Fruit fly (Drosophila melanogaster) whole organism, prepupa: Measurements from ENCODE around the gene CG33688.

ENCODE experiments used
- Blimp-1 ChIP-seq: fragments of 200-800 bp; sonication (Bioruptor generic); optimal IDR thresholded peaks from 3 replicates; lab custom pipeline; 2017; ENCODE audit warnings: missing biosample characterization, missing genetic modification characterization, mild to moderate bottlenecking, moderate library complexity, missing genetic modification reagents
- CG10631 ChIP-seq: fragments of 200-800 bp; sonication (Bioruptor generic); optimal IDR thresholded peaks from 2 replicates; lab custom pipeline; 2016; ENCODE audit warnings: missing biosample characterization, missing genetic modification characterization
- CG10669 ChIP-seq: fragments of 200-800 bp; sonication (Bioruptor generic); optimal IDR thresholded peaks from 3 replicates; lab custom pipeline; 2018; ENCODE audit warnings: missing biosample characterization, mild to moderate bottlenecking, missing genetic modification characterization, moderate library complexity
- CG11294 ChIP-seq: fragments of 200-800 bp; sonication (Bioruptor generic); IDR thresholded peaks from 2 replicates; pipeline ENCODE4 v1.3.6; 2022; ENCODE audit warnings: missing biosample characterization, missing genetic modification characterization
- CG11762 ChIP-seq: fragments of 200-800 bp; sonication (Bioruptor generic); optimal IDR thresholded peaks from 3 replicates; lab custom pipeline; 2016; ENCODE audit warnings: missing biosample characterization, missing genetic modification characterization; ENCODE audit not compliant: insufficient read depth
- CG11902 ChIP-seq: fragments of 200-800 bp; sonication (Bioruptor generic); optimal IDR thresholded peaks from 3 replicates; lab custom pipeline; 2016; ENCODE audit warnings: missing biosample characterization, missing genetic modification characterization
- CG15336 ChIP-seq: fragments of 200-800 bp; sonication (Bioruptor generic); IDR thresholded peaks from 2 replicates; pipeline ENCODE4 v1.3.6; 2022; ENCODE audit warnings: missing biosample characterization, missing genetic modification characterization
- CG1621 ChIP-seq: fragments of 200-800 bp; sonication (Bioruptor generic); optimal IDR thresholded peaks from 3 replicates; lab custom pipeline; 2018; ENCODE audit warnings: missing biosample characterization, mild to moderate bottlenecking, missing genetic modification characterization
- CG16779 ChIP-seq: fragments of 200-800 bp; sonication (Bioruptor generic); optimal IDR thresholded peaks from 3 replicates; lab custom pipeline; 2017; ENCODE audit warnings: missing biosample characterization, mild to moderate bottlenecking, missing genetic modification characterization
- CG3032 ChIP-seq: fragments of 200-800 bp; optimal IDR thresholded peaks from 2 replicates; lab custom pipeline; 2019; ENCODE audit warnings: missing biosample characterization, mild to moderate bottlenecking, missing genetic modification characterization, moderate library complexity
- CG31627 ChIP-seq: fragments of 200-800 bp; sonication (Bioruptor generic); optimal IDR thresholded peaks from 3 replicates; lab custom pipeline; 2016; ENCODE audit warnings: missing biosample characterization, missing genetic modification characterization
- CG32006 ChIP-seq: fragments of 200-800 bp; sonication (Bioruptor generic); optimal IDR thresholded peaks from 3 replicates; lab custom pipeline; 2017; ENCODE audit warnings: missing biosample characterization, mild to moderate bottlenecking, missing genetic modification characterization
- CG34406 ChIP-seq: fragments of 200-800 bp; sonication (Bioruptor generic); optimal IDR thresholded peaks from 3 replicates; lab custom pipeline; 2016; ENCODE audit warnings: missing biosample characterization, missing genetic modification characterization
- CG3919 ChIP-seq: fragments of 200-800 bp; sonication (Bioruptor generic); optimal IDR thresholded peaks from 3 replicates; lab custom pipeline; 2016; ENCODE audit warnings: missing biosample characterization, missing genetic modification characterization
- CG4318 ChIP-seq: fragments of 200-800 bp; sonication (Bioruptor generic); optimal IDR thresholded peaks from 3 replicates; lab custom pipeline; 2017; ENCODE audit warnings: missing biosample characterization, mild to moderate bottlenecking, missing genetic modification characterization
- CG6163 ChIP-seq: fragments of 200-800 bp; sonication (Bioruptor generic); IDR thresholded peaks from 3 replicates; pipeline ENCODE4 v1.3.6; 2022; ENCODE audit warnings: missing biosample characterization, missing genetic modification characterization
- CG6792 ChIP-seq: fragments of 200-800 bp; sonication (Bioruptor generic); optimal IDR thresholded peaks from 3 replicates; lab custom pipeline; 2016; ENCODE audit warnings: missing biosample characterization, missing genetic modification characterization
- CG6808 ChIP-seq: fragments of 200-800 bp; sonication (Bioruptor generic); optimal IDR thresholded peaks from 3 replicates; lab custom pipeline; 2017; ENCODE audit warnings: missing biosample characterization, missing genetic modification characterization, mild to moderate bottlenecking, moderate library complexity, missing genetic modification reagents
- CG6854 ChIP-seq: fragments of 200-800 bp; sonication (Bioruptor generic); optimal IDR thresholded peaks from 2 replicates; lab custom pipeline; 2017; ENCODE audit warnings: missing biosample characterization, mild to moderate bottlenecking, missing genetic modification characterization
- CG8119 ChIP-seq: fragments of 200-800 bp; sonication (Bioruptor generic); IDR thresholded peaks from 3 replicates; pipeline ENCODE4 v1.3.6; 2022; ENCODE audit warnings: missing biosample characterization, missing genetic modification characterization
- CG8319 ChIP-seq: fragments of 200-800 bp; sonication (Bioruptor generic); optimal IDR thresholded peaks from 3 replicates; lab custom pipeline; 2016; ENCODE audit warnings: missing biosample characterization, missing genetic modification characterization
- CG9139 ChIP-seq: fragments of 200-800 bp; sonication (Bioruptor generic); optimal IDR thresholded peaks from 3 replicates; lab custom pipeline; 2017; ENCODE audit warnings: missing biosample characterization, mild to moderate bottlenecking, missing genetic modification characterization
- Eip93F ChIP-seq: fragments of 200-800 bp; sonication (Bioruptor generic); optimal IDR thresholded peaks from 2 replicates; lab custom pipeline; 2016; ENCODE audit warnings: missing biosample characterization, mild to moderate bottlenecking, missing genetic modification characterization
- Ets21C ChIP-seq: fragments of 200-800 bp; sonication (Bioruptor generic); optimal IDR thresholded peaks from 3 replicates; lab custom pipeline; 2016; ENCODE audit warnings: missing biosample characterization, missing genetic modification characterization
- Ets96B ChIP-seq: fragments of 200-800 bp; optimal IDR thresholded peaks from 2 replicates; lab custom pipeline; 2019; ENCODE audit warnings: missing biosample characterization, mild to moderate bottlenecking, missing genetic modification characterization, moderate library complexity
- Hr39 ChIP-seq: fragments of 200-800 bp; sonication (Bioruptor generic); optimal IDR thresholded peaks from 2 replicates; lab custom pipeline; 2016; ENCODE audit warnings: missing biosample characterization, missing genetic modification characterization
- Hr4 ChIP-seq: fragments of 200-800 bp; sonication (Bioruptor generic); optimal IDR thresholded peaks from 3 replicates; lab custom pipeline; 2016; ENCODE audit warnings: missing biosample characterization, missing genetic modification characterization
- Lpt ChIP-seq: fragments of 200-800 bp; sonication (Bioruptor generic); optimal IDR thresholded peaks from 3 replicates; lab custom pipeline; 2016; ENCODE audit warnings: missing biosample characterization, missing genetic modification characterization
- Met ChIP-seq: fragments of 200-800 bp; sonication (Bioruptor generic); optimal IDR thresholded peaks from 3 replicates; lab custom pipeline; 2016; ENCODE audit warnings: missing biosample characterization, missing genetic modification characterization
- OdsH ChIP-seq: fragments of 200-800 bp; sonication (Bioruptor generic); optimal IDR thresholded peaks from 3 replicates; lab custom pipeline; 2016; ENCODE audit warnings: missing biosample characterization, missing genetic modification characterization
- Sox14 ChIP-seq: fragments of 200-800 bp; sonication (Bioruptor generic); optimal IDR thresholded peaks from 3 replicates; lab custom pipeline; 2016; ENCODE audit warnings: missing biosample characterization, missing genetic modification characterization
- Sox15 ChIP-seq: fragments of 200-800 bp; sonication (Bioruptor generic); optimal IDR thresholded peaks from 3 replicates; lab custom pipeline; 2016; ENCODE audit warnings: missing biosample characterization, missing genetic modification characterization
- achi ChIP-seq: fragments of 200-800 bp; sonication (Bioruptor generic); optimal IDR thresholded peaks from 3 replicates; lab custom pipeline; 2016; ENCODE audit warnings: missing biosample characterization, missing genetic modification characterization
- acj6 ChIP-seq: fragments of 200-800 bp; sonication (Bioruptor generic); optimal IDR thresholded peaks from 3 replicates; lab custom pipeline; 2016; ENCODE audit warnings: missing biosample characterization, missing genetic modification characterization
- cyc ChIP-seq: fragments of 200-800 bp; sonication (Bioruptor generic); optimal IDR thresholded peaks from 3 replicates; lab custom pipeline; 2016; ENCODE audit warnings: missing biosample characterization, missing genetic modification characterization
- dac ChIP-seq: fragments of 200-800 bp; sonication (Bioruptor generic); optimal IDR thresholded peaks from 2 replicates; lab custom pipeline; 2017; ENCODE audit warnings: missing biosample characterization, mild to moderate bottlenecking, missing genetic modification characterization
- dsx ChIP-seq: fragments of 200-800 bp; optimal IDR thresholded peaks from 3 replicates; lab custom pipeline; 2019; ENCODE audit warnings: missing biosample characterization, mild to moderate bottlenecking, missing genetic modification characterization, moderate library complexity; ENCODE audit not compliant: poor library complexity, severe bottlenecking
- eg ChIP-seq: fragments of 200-800 bp; sonication (Bioruptor generic); IDR thresholded peaks from 3 replicates; pipeline ENCODE4 v1.3.6; 2022; ENCODE audit warnings: missing biosample characterization, missing genetic modification characterization
- esn ChIP-seq: fragments of 200-800 bp; sonication (Bioruptor generic); optimal IDR thresholded peaks from 2 replicates; lab custom pipeline; 2016; ENCODE audit warnings: missing biosample characterization, mild to moderate bottlenecking, missing genetic modification characterization, moderate library complexity
- fd59A ChIP-seq: fragments of 200-800 bp; sonication (Bioruptor generic); optimal IDR thresholded peaks from 2 replicates; lab custom pipeline; 2017; ENCODE audit warnings: missing biosample characterization, mild to moderate bottlenecking, missing genetic modification characterization, missing genetic modification reagents
- fd85E ChIP-seq: fragments of 200-800 bp; sonication (Bioruptor generic); optimal IDR thresholded peaks from 3 replicates; lab custom pipeline; 2016; ENCODE audit warnings: missing biosample characterization, missing genetic modification characterization
- fkh ChIP-seq: fragments of 200-800 bp; sonication (Bioruptor generic); optimal IDR thresholded peaks from 3 replicates; lab custom pipeline; 2017; ENCODE audit warnings: missing biosample characterization, mild to moderate bottlenecking, missing genetic modification characterization, moderate library complexity
- lz ChIP-seq: fragments of 200-800 bp; sonication (Bioruptor generic); optimal IDR thresholded peaks from 3 replicates; lab custom pipeline; 2016; ENCODE audit warnings: missing biosample characterization, missing genetic modification characterization
- net ChIP-seq: fragments of 200-800 bp; sonication (Bioruptor generic); optimal IDR thresholded peaks from 3 replicates; lab custom pipeline; 2016; ENCODE audit warnings: missing biosample characterization, missing genetic modification characterization
- pdm3 ChIP-seq: fragments of 200-800 bp; sonication (Bioruptor generic); optimal IDR thresholded peaks from 3 replicates; lab custom pipeline; 2016; ENCODE audit warnings: missing biosample characterization, missing genetic modification characterization
- salr ChIP-seq, 2 experiments: fragments of 200-800 bp; sonication (Bioruptor generic); optimal IDR thresholded peaks; 3 replicates each; lab custom pipeline; 2016 to 2018; ENCODE audit warnings: missing biosample characterization in 2 of 2, missing genetic modification characterization in 2 of 2, mild to moderate bottlenecking in 1 of 2
- ss ChIP-seq, 2 experiments: fragments of 200-800 bp; sonication (Bioruptor generic); optimal IDR thresholded peaks; 2 replicates in 1 of 2; 3 replicates in 1 of 2; lab custom pipeline; 2017 to 2018; ENCODE audit warnings: mild to moderate bottlenecking in 2 of 2, missing biosample characterization in 2 of 2, missing genetic modification characterization in 2 of 2, moderate library complexity in 1 of 2
- svp ChIP-seq: fragments of 200-800 bp; sonication (Bioruptor generic); peaks from one replicate; lab custom pipeline; 2016; ENCODE audit warnings: missing biosample characterization, missing genetic modification characterization
- topi ChIP-seq: fragments of 200-800 bp; sonication (Bioruptor generic); optimal IDR thresholded peaks from 3 replicates; lab custom pipeline; 2016; ENCODE audit warnings: missing biosample characterization, missing genetic modification characterization

The CG33688 gene

DNA sequence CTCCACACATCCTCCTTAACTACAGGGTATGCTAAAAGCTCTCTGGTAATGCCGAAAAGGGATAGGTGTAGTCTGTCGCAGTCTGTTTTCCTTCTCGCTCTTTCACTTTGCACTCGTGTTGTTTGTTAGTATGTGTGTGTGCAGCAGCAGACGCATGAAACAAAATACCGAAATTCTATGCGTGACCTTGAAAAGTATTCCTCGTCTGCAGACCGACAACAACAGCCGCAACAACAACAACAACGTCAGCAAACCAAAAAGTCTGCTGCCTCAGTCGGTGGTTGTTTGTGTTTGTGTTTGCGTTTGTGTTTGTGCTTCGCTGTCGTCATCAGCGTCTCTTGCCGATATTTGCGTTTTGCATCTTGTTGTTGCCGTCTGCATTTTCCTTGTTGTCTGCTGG is 20.6 kb upstream of the CG33688 start (continued):
- TF ChIP-seq CG15336 (GFP tag; lab: Robert Waterston, UW) (no peak), Eip93F (GFP tag; lab: Kevin White, UChicago) (no peak), Hr39 (peak; percentile 29), Blimp-1 (GFP tag; lab: Kevin White, UChicago) (no peak), CG6792 (GFP tag; lab: Kevin White, UChicago) (no peak), dac (no peak), esn (GFP tag; lab: Kevin White, UChicago) (no peak)

DNA sequence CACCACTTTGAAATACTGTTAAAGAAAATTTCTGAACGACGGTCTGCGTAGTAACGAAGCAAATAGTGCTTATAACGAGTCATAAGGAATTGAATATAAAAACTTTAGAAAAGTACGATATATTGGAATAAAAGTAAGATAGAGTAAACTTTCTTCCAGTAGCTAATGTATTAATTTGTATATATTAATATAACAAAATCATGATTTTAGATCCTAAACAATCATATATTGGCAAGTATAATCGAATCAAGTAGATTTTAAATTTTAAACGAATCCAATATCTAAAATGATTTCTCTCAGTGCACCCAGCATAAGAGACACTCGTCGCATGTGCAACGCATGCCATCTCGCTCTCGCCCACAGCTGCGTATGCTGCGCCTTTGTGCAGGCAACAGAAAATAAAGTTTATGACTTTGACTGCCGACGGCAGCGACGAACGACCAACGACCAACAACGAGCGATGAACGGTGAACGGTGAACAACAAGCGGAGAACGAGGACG is 17.6 kb upstream of the CG33688 start:
- TF ChIP-seq topi (GFP tag; lab: Kevin White, UChicago) = peak; percentile 71
- TF ChIP-seq CG9139 (GFP tag; lab: Kevin White, UChicago) = peak; percentile 88
- TF ChIP-seq CG34406 = peak; percentile 70
- TF ChIP-seq cyc (GFP tag; lab: Kevin White, UChicago) = peak; percentile 70
- TF ChIP-seq CG8119 (GFP tag; lab: Robert Waterston, UW) = peak; percentile 83
- peak; percentile 49 for TF ChIP-seq CG1621 (tag; lab: Kevin White, UChicago)
- TF ChIP-seq CG10631 (GFP tag; lab: Kevin White, UChicago) = peak; percentile 68
- peak; percentile 52 for TF ChIP-seq CG11762 (GFP tag; lab: Kevin White, UChicago)
- peak; percentile 48 for TF ChIP-seq CG4318 (GFP tag; lab: Kevin White, UChicago)
- peak; percentile 87 for TF ChIP-seq Ets96B (tag; lab: Kevin White, UChicago)
- no peak for TF ChIP-seq fkh
- peak; percentile 72 for TF ChIP-seq CG3032 (tag; lab: Kevin White, UChicago)
- peak; percentile 46 for TF ChIP-seq Hr4 (GFP tag; lab: Kevin White, UChicago)
- no peak for TF ChIP-seq Eip93F (GFP tag; lab: Kevin White, UChicago)
- peak; percentile 46 for TF ChIP-seq pdm3 (GFP tag; lab: Kevin White, UChicago)
- TF ChIP-seq Sox14 (GFP tag; lab: Kevin White, UChicago) = peak; percentile 50
- no peak for TF ChIP-seq Ets21C
- TF ChIP-seq CG11294 (GFP tag; lab: Robert Waterston, UW) = no peak; the same call in 1 of the 2 replicates
- peak; percentile 53 for TF ChIP-seq net (GFP tag; lab: Kevin White, UChicago)
- peak; percentile 72 for TF ChIP-seq OdsH (GFP tag; lab: Kevin White, UChicago)
- peak; percentile 73 for TF ChIP-seq acj6 (GFP tag; lab: Kevin White, UChicago)
- peak; percentile 55 for TF ChIP-seq CG6854 (GFP tag; lab: Kevin White, UChicago)
- peak; percentile 61 for TF ChIP-seq Met (GFP tag; lab: Kevin White, UChicago)
- TF ChIP-seq CG10669 (GFP tag; lab: Kevin White, UChicago) = peak; percentile 83
- TF ChIP-seq CG3919 (GFP tag; lab: Kevin White, UChicago) = peak; percentile 68
- peak; percentile 83 for TF ChIP-seq CG6163 (GFP tag; lab: Robert Waterston, UW)
- TF ChIP-seq fd59A (GFP tag; lab: Kevin White, UChicago) = peak; percentile 42
- TF ChIP-seq CG11902 (GFP tag; lab: Kevin White, UChicago) = peak; percentile 64
- peak; percentile 28 for TF ChIP-seq Sox15
- peak; percentile 71 for TF ChIP-seq esn (GFP tag; lab: Kevin White, UChicago)
- peak; percentile 86 for TF ChIP-seq CG8319 (GFP tag; lab: Kevin White, UChicago)
- TF ChIP-seq fd85E (GFP tag; lab: Kevin White, UChicago) = no peak
- peak; percentile 39 for TF ChIP-seq Hr39
- TF ChIP-seq svp (GFP tag; lab: Kevin White, UChicago) = peak; percentile 91
- TF ChIP-seq dsx (GFP tag; lab: Kevin White, UChicago) = peak; percentile 70
- peak; percentile 56 for TF ChIP-seq lz (GFP tag; lab: Kevin White, UChicago)
- TF ChIP-seq CG32006 = peak; percentile 62
- TF ChIP-seq CG16779 (tag; lab: Kevin White, UChicago) = peak; percentile 76
- TF ChIP-seq salr (GFP tag; optimal IDR thresholded peaks at IDR 0.05; lab: Kevin White, UChicago) = peak; percentile 15 to 65
- TF ChIP-seq CG6808 = peak; percentile 87
- peak; percentile 72 for TF ChIP-seq achi (GFP tag; lab: Kevin White, UChicago)
- TF ChIP-seq CG6792 (GFP tag; lab: Kevin White, UChicago) = peak; percentile 48
- TF ChIP-seq Lpt = peak; percentile 28
- peak; percentile 86 to 87 for TF ChIP-seq ss (GFP tag; optimal IDR thresholded peaks at IDR 0.05; lab: Kevin White, UChicago)
- peak; percentile 45 for TF ChIP-seq CG31627 (GFP tag; lab: Kevin White, UChicago)
- TF ChIP-seq eg (GFP tag; lab: Robert Waterston, UW) = peak; percentile 76
